Worm (Caenorhabditis elegans) whole organism, L4/young adult: Measurements from ENCODE around the gene idpb-3.

Experiments used
- W03F9.2 ChIP-seq: fragments of 150-350 bp; optimal IDR thresholded peaks from 2 replicates; lab custom pipeline; 2014; ENCODE audit warnings: missing biosample characterization, missing genetic modification characterization
- dao-5 ChIP-seq: sonication (generic microtip); optimal IDR thresholded peaks from 2 replicates; lab custom pipeline; 2016; ENCODE audit warnings: missing genotype, missing genetic modification characterization, moderate library complexity, missing compliant biosample characterization
- him-1 ChIP-seq: sonication (generic microtip); optimal IDR thresholded peaks from 2 replicates; lab custom pipeline; 2016; ENCODE audit warnings: missing genotype, missing genetic modification reagents, missing genetic modification characterization, missing compliant biosample characterization

DNA sequence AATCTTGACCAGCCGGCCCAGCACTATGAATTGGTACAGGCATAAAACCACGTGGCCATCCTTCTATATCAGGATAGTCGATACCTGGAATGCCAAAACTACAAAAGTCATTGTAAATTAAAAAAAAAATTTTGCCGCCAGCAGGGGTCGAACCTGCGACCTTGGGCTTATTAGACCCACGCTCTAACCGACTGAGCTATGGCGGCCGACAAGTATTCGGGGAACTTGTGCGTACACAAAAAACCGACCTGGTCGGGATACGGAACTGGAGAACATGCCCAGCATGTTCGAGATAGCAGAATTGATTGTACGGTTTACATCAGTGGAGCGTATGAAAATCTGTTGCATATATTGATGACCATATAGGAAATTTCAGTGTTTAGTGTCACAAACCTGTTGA, 44.3 kb downstream of the idpb-3 start:
- TF ChIP-seq dao-5 (tag; lab: Kevin White, UChicago) (peak; percentile 13), W03F9.2 (tag; lab: Kevin White, UChicago) (peak; percentile 12), him-1 (tag; lab: Kevin White, UChicago) (peak; percentile 55)
